Fruit fly (Drosophila melanogaster): ENCODE data around the gene ru.

Gene ru

dm6 chr3L:1342133-1342580, 28.3 kb upstream of the ru start, which contains the start of gene indra (continued):
- no peak for TF ChIP-seq Dip2 (GFP tag; IDR thresholded peaks at IDR 0.05)
- TF ChIP-seq tll (GFP tag; optimal IDR thresholded peaks at IDR 0.05), result no peak
- TF ChIP-seq CG11695 (GFP tag; IDR thresholded peaks at IDR 0.05), result no peak
- TF ChIP-seq toy (GFP tag; IDR thresholded peaks at IDR 0.05), result no peak
- no peak for TF ChIP-seq CG3726 (GFP tag; IDR thresholded peaks at IDR 0.05)
- TF ChIP-seq CG1603 (tag; optimal IDR thresholded peaks at IDR 0.05), result peak; percentile 27
- TF ChIP-seq NK7.1 (GFP tag; optimal IDR thresholded peaks at IDR 0.05), result no peak
- no peak for TF ChIP-seq CG4360 (GFP tag; IDR thresholded peaks at IDR 0.05)
- TF ChIP-seq Pdp1 (GFP tag; optimal IDR thresholded peaks at IDR 0.05), result peak; percentile 52 to 100
- TF ChIP-seq twi (tag; optimal IDR thresholded peaks at IDR 0.05), result peak; percentile 47
- peak; percentile 10 for TF ChIP-seq CG10209 (GFP tag; optimal IDR thresholded peaks at IDR 0.05)
- no peak for TF ChIP-seq CG31388 (GFP tag; optimal IDR thresholded peaks at IDR 0.05)
- TF ChIP-seq gfzf (GFP tag; optimal IDR thresholded peaks at IDR 0.05), result peak; percentile 79
- peak; percentile 37 for TF ChIP-seq gro (GFP tag; optimal IDR thresholded peaks at IDR 0.05)
- no peak for TF ChIP-seq zen2 (GFP tag; IDR thresholded peaks at IDR 0.05; ENCODE audit: partially characterized antibody)
- TF ChIP-seq CG9727 (GFP tag; optimal IDR thresholded peaks at IDR 0.05), result peak; percentile 51
- peak; percentile 68 for TF ChIP-seq Sry-δ (GFP tag; optimal IDR thresholded peaks at IDR 0.05)
- peak; percentile 58 for TF ChIP-seq Elba2 (GFP tag; optimal IDR thresholded peaks at IDR 0.05)
- TF ChIP-seq Trl (optimal IDR thresholded peaks at IDR 0.05), result no peak
- TF ChIP-seq Trl (GFP tag; optimal IDR thresholded peaks at IDR 0.05), result peak; percentile 27
- TF ChIP-seq Rfx (GFP tag; IDR thresholded peaks at IDR 0.05), result peak; percentile 63; the same call in 1 of the 2 replicates
- peak; percentile 74 for TF ChIP-seq zfh2 (GFP tag; optimal IDR thresholded peaks at IDR 0.05)
- TF ChIP-seq CG15269 (tag; optimal IDR thresholded peaks at IDR 0.05), result no peak
- TF ChIP-seq CG17829 (tag; optimal IDR thresholded peaks at IDR 0.05), result peak; percentile 46
- TF ChIP-seq ken (GFP tag; IDR thresholded peaks at IDR 0.05), result 0 out of 3 replicates have a peak, but pooled peaks have one; percentile 45
- TF ChIP-seq luna (GFP tag; optimal IDR thresholded peaks at IDR 0.05), result peak; percentile 18
- TF ChIP-seq CG11398 (GFP tag; optimal IDR thresholded peaks at IDR 0.05), result peak; percentile 12
- TF ChIP-seq CG9876 (GFP tag; optimal IDR thresholded peaks at IDR 0.05), result peak; percentile 52
- TF ChIP-seq CG11456 (GFP tag; IDR thresholded peaks at IDR 0.05), result no peak
- no peak for TF ChIP-seq eve (GFP tag; optimal IDR thresholded peaks at IDR 0.05)
- peak; percentile 46; the same call in 1 of the 3 replicates for TF ChIP-seq Dbx (GFP tag; IDR thresholded peaks at IDR 0.05)
- no peak for TF ChIP-seq Oli (tag; optimal IDR thresholded peaks at IDR 0.05)
- TF ChIP-seq CG6791 (GFP tag; IDR thresholded peaks at IDR 0.05; ENCODE audit: partially characterized antibody), result peak; percentile 62
- peak; percentile 71 for TF ChIP-seq CG30403 (GFP tag; optimal IDR thresholded peaks at IDR 0.05)
- TF ChIP-seq MESR4 (GFP tag; optimal IDR thresholded peaks at IDR 0.05), result peak; percentile 31
- peak; percentile 61 for TF ChIP-seq Antp (GFP tag; optimal IDR thresholded peaks at IDR 0.05)
- TF ChIP-seq Nf-YB (GFP tag; optimal IDR thresholded peaks at IDR 0.05), result peak; percentile 12
- no peak for TF ChIP-seq peb (GFP tag; IDR thresholded peaks at IDR 0.05)
- TF ChIP-seq wek (GFP tag; optimal IDR thresholded peaks at IDR 0.05), result no peak
- TF ChIP-seq oc (tag; optimal IDR thresholded peaks at IDR 0.05), result no peak
- no peak for TF ChIP-seq HLHmδ (GFP tag; optimal IDR thresholded peaks at IDR 0.05)
- TF ChIP-seq Doc2 (GFP tag; IDR thresholded peaks at IDR 0.05), result no peak
- no peak for TF ChIP-seq CG7839 (tag; optimal IDR thresholded peaks at IDR 0.05)
- TF ChIP-seq ci (GFP tag; IDR thresholded peaks at IDR 0.05), result 0 out of 3 replicates have a peak, but pooled peaks have one; percentile 58
- TF ChIP-seq CG2889 (GFP tag; IDR thresholded peaks at IDR 0.05), result 0 out of 3 replicates have a peak, but pooled peaks have one; percentile 21
- TF ChIP-seq Hmx (GFP tag; optimal IDR thresholded peaks at IDR 0.05), result no peak
- TF ChIP-seq CG2120 (GFP tag; optimal IDR thresholded peaks at IDR 0.05), result peak; percentile 83
- TF ChIP-seq E2f2 (GFP tag; IDR thresholded peaks at IDR 0.05), result peak; percentile 77
- no peak for TF ChIP-seq BtbVII (GFP tag; optimal IDR thresholded peaks at IDR 0.05)
- TF ChIP-seq az2 (GFP tag; optimal IDR thresholded peaks at IDR 0.05), result peak; percentile 38
- peak; percentile 25; the same call in 1 of the 2 replicates for TF ChIP-seq ranshi (GFP tag; IDR thresholded peaks at IDR 0.05)

Measured in whole organism, embryonic.